Worm (Caenorhabditis elegans) whole organism, young adult: ENCODE measurements around the gene mcm-7.

Source experiments
- F37B4.10 ChIP-seq: fragments of 200-800 bp; sonication (Bioruptor generic); IDR thresholded peaks from 2 replicates; pipeline ENCODE4 v1.3.6; 2022; ENCODE audit warnings: missing genetic modification characterization, missing compliant biosample characterization
- F57A8.1 ChIP-seq: fragments of 200-800 bp; sonication (Bioruptor generic); optimal IDR thresholded peaks from 2 replicates; lab custom pipeline; 2018; ENCODE audit warnings: mild to moderate bottlenecking, missing genetic modification characterization, moderate library complexity, missing compliant biosample characterization
- K11D2.4 ChIP-seq: fragments of 200-800 bp; sonication (Bioruptor generic); IDR thresholded peaks from 2 replicates; pipeline ENCODE4 v1.3.6; 2022; ENCODE audit warnings: missing genetic modification reagents, missing genetic modification characterization, missing compliant biosample characterization
- ama-1 ChIP-seq, 3 experiments: fragments of 150-350 bp in 1 of 3; sonication (generic microtip) in 2 of 3; optimal IDR thresholded peaks; 2 replicates each; lab custom pipeline; 2014 to 2018; ENCODE audit warnings: missing biosample characterization in 2 of 3, missing genetic modification characterization in 2 of 3, missing genetic modification reagents in 2 of 3
- aptf-3 ChIP-seq: fragments of 200-800 bp; sonication (Bioruptor generic); IDR thresholded peaks from 2 replicates; pipeline ENCODE4 v1.3.6; 2022; ENCODE audit warnings: missing genetic modification characterization, missing compliant biosample characterization
- ceh-40 ChIP-seq: fragments of 200-800 bp; sonication (Bioruptor generic); IDR thresholded peaks from 2 replicates; pipeline ENCODE4 v1.3.6; 2022; ENCODE audit warnings: missing genetic modification characterization, missing compliant biosample characterization
- egl-18 ChIP-seq: fragments of 200-800 bp; sonication (Bioruptor generic); IDR thresholded peaks from 2 replicates; pipeline ENCODE4 v1.3.6; 2022; ENCODE audit warnings: missing genetic modification reagents, missing genetic modification characterization, missing compliant biosample characterization
- gei-17 ChIP-seq: fragments of 200-800 bp; sonication (Bioruptor generic); optimal IDR thresholded peaks from 2 replicates; lab custom pipeline; 2018; ENCODE audit warnings: mild to moderate bottlenecking, missing genetic modification characterization, missing compliant biosample characterization
- madf-10 ChIP-seq: sonication (generic microtip); optimal IDR thresholded peaks from 2 replicates; lab custom pipeline; 2016; ENCODE audit warnings: mild to moderate bottlenecking, missing genetic modification characterization, missing compliant biosample characterization
- mel-28 ChIP-seq: sonication (generic microtip); optimal IDR thresholded peaks from 2 replicates; lab custom pipeline; 2016; ENCODE audit warnings: borderline replicate concordance, mild to moderate bottlenecking, missing genetic modification characterization, missing compliant biosample characterization
- nhr-179 ChIP-seq: sonication (generic microtip); optimal IDR thresholded peaks from 2 replicates; lab custom pipeline; 2016; ENCODE audit warnings: mild to moderate bottlenecking, missing genetic modification characterization, missing compliant biosample characterization
- nhr-90 ChIP-seq: sonication (generic microtip); optimal IDR thresholded peaks from 2 replicates; lab custom pipeline; 2016; ENCODE audit warnings: missing genotype, mild to moderate bottlenecking, missing genetic modification characterization, missing compliant biosample characterization
- sptf-2 ChIP-seq: fragments of 200-800 bp; sonication (Bioruptor generic); optimal IDR thresholded peaks from 2 replicates; lab custom pipeline; 2018; ENCODE audit warnings: mild to moderate bottlenecking, missing genetic modification characterization, missing compliant biosample characterization
- unc-130 ChIP-seq: sonication (generic microtip); optimal IDR thresholded peaks from 2 replicates; lab custom pipeline; 2016; ENCODE audit warnings: missing genetic modification reagents, missing genetic modification characterization, missing compliant biosample characterization

DNA sequence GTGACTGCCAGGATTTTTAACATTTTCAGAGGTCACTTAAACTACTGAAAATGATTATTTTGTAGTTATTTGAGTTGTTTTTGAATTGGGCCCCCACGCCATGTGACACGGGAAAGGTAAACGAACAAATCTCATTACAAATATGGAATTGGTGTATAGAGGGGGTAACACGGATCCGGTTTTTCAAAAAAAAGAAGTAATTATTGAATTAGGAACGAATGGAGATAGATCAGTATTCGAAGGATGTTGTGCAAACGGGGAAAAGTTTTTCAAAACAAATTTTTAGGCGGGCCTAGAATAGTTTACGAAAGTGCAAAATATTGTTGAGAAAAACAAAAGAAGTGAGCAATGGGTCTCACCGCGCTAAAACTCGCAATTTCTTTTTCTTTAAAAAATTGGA, 19.5 kb downstream of the mcm-7 start, which contains the start of gene F32D1.11:
- TF ChIP-seq ceh-40 (no peak), mel-28 (tag; lab: Kevin White, UChicago) (no peak), aptf-3 (no peak), K11D2.4 (GFP tag; lab: Robert Waterston, UW) (no peak), nhr-179 (tag; lab: Kevin White, UChicago) (no peak), F37B4.10 (no peak), ama-1 (optimal IDR thresholded peaks at IDR 0.05; lab: Kevin White, UChicago) (no peak), ama-1 (GFP tag; optimal IDR thresholded peaks at IDR 0.05; lab: Kevin White, UChicago) (no peak), unc-130 (GFP tag; lab: Kevin White, UChicago) (no peak), nhr-90 (tag; lab: Kevin White, UChicago) (no peak), madf-10 (no peak), sptf-2 (GFP tag; lab: Kevin White, UChicago) (no peak), F57A8.1 (GFP tag; lab: Kevin White, UChicago) (no peak), egl-18 (no peak), gei-17 (GFP tag; lab: Kevin White, UChicago) (no peak)
